Fruit fly (Drosophila melanogaster) whole organism, adult: ENCODE measurements around the gene Strump.

Source experiments
- CG11617 ChIP-seq: fragments of 200-800 bp; sonication (Bioruptor generic); optimal IDR thresholded peaks from 2 replicates; lab custom pipeline; 2017; ENCODE audit warnings: mild to moderate bottlenecking, missing biosample characterization, missing genetic modification reagents, missing genetic modification characterization
- CG12768 ChIP-seq: fragments of 200-800 bp; sonication (Bioruptor generic); optimal IDR thresholded peaks from 2 replicates; lab custom pipeline; 2017; ENCODE audit warnings: missing biosample characterization, missing genetic modification characterization, mild to moderate bottlenecking, moderate library complexity, missing genetic modification reagents
- CG14711 ChIP-seq: fragments of 200-800 bp; sonication (Bioruptor generic); optimal IDR thresholded peaks from 2 replicates; lab custom pipeline; 2018; ENCODE audit warnings: missing biosample characterization, mild to moderate bottlenecking, missing genetic modification characterization, moderate library complexity
- CG1620 ChIP-seq: fragments of 200-800 bp; sonication (Bioruptor generic); optimal IDR thresholded peaks from 2 replicates; lab custom pipeline; 2016; ENCODE audit warnings: missing biosample characterization, missing genetic modification characterization
- CG33017 ChIP-seq: fragments of 200-800 bp; sonication (Bioruptor generic); optimal IDR thresholded peaks from 2 replicates; lab custom pipeline; 2018; ENCODE audit warnings: missing biosample characterization, mild to moderate bottlenecking, missing genetic modification characterization, moderate library complexity
- CG5204 ChIP-seq: fragments of 200-800 bp; sonication (Bioruptor generic); optimal IDR thresholded peaks from 2 replicates; lab custom pipeline; 2016; ENCODE audit warnings: missing biosample characterization, missing genetic modification characterization
- CG7045 ChIP-seq: fragments of 200-800 bp; sonication (Bioruptor generic); optimal IDR thresholded peaks from 2 replicates; lab custom pipeline; 2017; ENCODE audit warnings: missing biosample characterization, mild to moderate bottlenecking, missing genetic modification characterization
- CG7101 ChIP-seq: fragments of 200-800 bp; sonication (Bioruptor generic); optimal IDR thresholded peaks from 2 replicates; lab custom pipeline; 2018; ENCODE audit warnings: missing biosample characterization, mild to moderate bottlenecking, missing genetic modification characterization, moderate library complexity
- Clk ChIP-seq: fragments of 200-800 bp; sonication (Bioruptor generic); optimal IDR thresholded peaks from 2 replicates; lab custom pipeline; 2017; ENCODE audit warnings: missing biosample characterization, missing genetic modification characterization
- Crg-1 ChIP-seq: fragments of 200-800 bp; sonication (Bioruptor generic); optimal IDR thresholded peaks from 2 replicates; lab custom pipeline; 2016; ENCODE audit warnings: missing biosample characterization, missing genetic modification characterization
- Hr96 ChIP-seq: fragments of 200-800 bp; sonication (Bioruptor generic); optimal IDR thresholded peaks from 2 replicates; lab custom pipeline; 2016; ENCODE audit warnings: missing biosample characterization, missing genetic modification characterization
- Mnt ChIP-seq: fragments of 200-800 bp; sonication (Bioruptor generic); optimal IDR thresholded peaks from 2 replicates; lab custom pipeline; 2016; ENCODE audit warnings: missing biosample characterization, mild to moderate bottlenecking, missing genetic modification characterization
- bab1 ChIP-seq: fragments of 200-800 bp; sonication (Bioruptor generic); optimal IDR thresholded peaks from 3 replicates; lab custom pipeline; 2019; ENCODE audit warnings: missing biosample characterization, mild to moderate bottlenecking, missing genetic modification characterization, moderate library complexity
- cic ChIP-seq: fragments of 200-800 bp; sonication (Bioruptor generic); optimal IDR thresholded peaks from 2 replicates; lab custom pipeline; 2017; ENCODE audit warnings: missing biosample characterization, mild to moderate bottlenecking, missing genetic modification characterization, moderate library complexity
- cnc ChIP-seq, 2 experiments: fragments of >200 bp; optimal IDR thresholded peaks; 2 replicates each; lab custom pipeline; 2017
- kay ChIP-seq: fragments of 200-800 bp; sonication (Bioruptor generic); peaks from one replicate; lab custom pipeline; 2016; ENCODE audit warnings: missing biosample characterization, missing genetic modification characterization, borderline replicate concordance
- ovo ChIP-seq: fragments of 200-800 bp; sonication (Bioruptor generic); optimal IDR thresholded peaks from 2 replicates; lab custom pipeline; 2016; ENCODE audit warnings: missing biosample characterization, missing genetic modification characterization
- pad ChIP-seq: fragments of 200-800 bp; sonication (Bioruptor generic); optimal IDR thresholded peaks from 3 replicates; lab custom pipeline; 2017; ENCODE audit warnings: missing biosample characterization, missing genetic modification characterization, mild to moderate bottlenecking, moderate library complexity, missing genetic modification reagents
- tj ChIP-seq: fragments of 200-800 bp; sonication (Bioruptor generic); optimal IDR thresholded peaks from 3 replicates; lab custom pipeline; 2017; ENCODE audit warnings: missing biosample characterization, mild to moderate bottlenecking, missing genetic modification characterization, moderate library complexity
- toe ChIP-seq: fragments of 200-800 bp; sonication (Bioruptor generic); optimal IDR thresholded peaks from 2 replicates; lab custom pipeline; 2016; ENCODE audit warnings: missing biosample characterization, missing genetic modification characterization

Gene Strump

DNA sequence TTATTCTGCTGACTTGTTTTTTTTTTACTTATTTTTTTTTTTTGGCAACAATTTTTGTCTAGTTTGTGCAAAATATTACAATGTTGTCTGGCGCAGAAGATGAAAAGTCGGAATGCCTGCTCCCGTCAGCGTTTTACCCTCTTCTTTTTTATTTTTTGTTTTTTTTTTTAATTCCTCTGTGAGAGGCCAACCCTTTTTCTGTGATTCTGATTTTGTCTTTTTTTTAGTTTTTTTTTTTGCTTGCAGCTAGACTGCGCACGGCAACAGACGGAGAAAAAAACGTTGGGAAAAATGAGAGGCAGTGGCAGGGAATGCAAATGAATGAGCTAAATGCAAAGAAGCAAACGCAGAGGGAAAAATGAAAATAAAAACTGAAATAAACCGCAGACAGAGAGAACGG is 31.3 kb downstream of the Strump start:
- TF ChIP-seq tj (GFP tag; lab: Kevin White, UChicago) (peak; percentile 68), CG5204 (GFP tag; lab: Kevin White, UChicago) (no peak), Hr96 (peak; percentile 1)

DNA sequence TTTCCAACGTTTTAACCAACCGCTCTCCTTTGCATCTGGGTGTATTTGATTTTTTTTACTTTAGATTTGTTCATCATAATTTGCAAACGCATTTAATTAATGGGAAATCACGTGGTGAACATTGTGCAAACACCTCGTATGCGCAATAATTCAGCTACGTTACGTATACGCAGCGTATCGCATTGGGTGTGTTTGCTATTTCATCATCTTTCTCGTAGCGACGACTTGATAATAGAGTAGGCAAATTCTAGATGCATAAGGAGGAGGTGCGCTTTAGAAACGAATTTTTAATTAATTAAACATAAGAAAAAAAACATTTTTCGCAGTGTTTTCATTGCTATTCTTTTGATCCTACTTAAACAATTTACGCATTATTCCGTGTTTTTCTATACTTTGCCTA is 31.8 kb downstream of the Strump start:
- no peak for TF ChIP-seq kay
- no peak for TF ChIP-seq Mnt (GFP tag; lab: Kevin White, UChicago)
- TF ChIP-seq tj (GFP tag; lab: Kevin White, UChicago) = no peak
- TF ChIP-seq CG5204 (GFP tag; lab: Kevin White, UChicago) = no peak
- no peak for TF ChIP-seq cnc (optimal IDR thresholded peaks at IDR 0.05; lab: Kevin White, UChicago)
- no peak for TF ChIP-seq pad (GFP tag; lab: Kevin White, UChicago)

DNA sequence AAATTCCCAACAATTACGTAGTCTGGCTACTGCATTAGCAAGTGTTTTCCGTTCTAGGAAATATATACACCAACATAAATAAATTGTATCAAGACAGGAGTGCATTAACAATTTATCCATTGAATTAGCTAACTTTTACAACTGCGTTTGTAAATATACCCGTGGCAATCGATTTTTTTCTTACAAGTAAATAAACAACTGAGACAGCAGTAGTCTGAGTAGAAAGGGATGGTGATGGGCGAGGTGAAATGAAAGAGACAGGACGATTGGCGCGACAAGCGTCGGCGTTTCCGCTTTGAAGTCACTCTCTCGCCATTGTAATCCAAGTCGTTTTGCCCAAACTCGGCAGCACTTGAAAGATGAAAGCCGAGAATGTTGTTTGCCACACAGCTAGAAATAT is 33.7 kb downstream of the Strump start:
- TF ChIP-seq bab1 (GFP tag; lab: Kevin White, UChicago) = no peak
- no peak for TF ChIP-seq CG11617 (GFP tag; lab: Kevin White, UChicago)
- no peak for TF ChIP-seq CG1620 (GFP tag; lab: Kevin White, UChicago)
- no peak for TF ChIP-seq Crg-1 (GFP tag; lab: Kevin White, UChicago)
- TF ChIP-seq Mnt (GFP tag; lab: Kevin White, UChicago) = no peak
- TF ChIP-seq CG12768 = no peak
- no peak for TF ChIP-seq cic
- no peak for TF ChIP-seq kay
- no peak for TF ChIP-seq Hr96
- no peak for TF ChIP-seq CG14711 (tag; lab: Kevin White, UChicago)
- no peak for TF ChIP-seq cnc (optimal IDR thresholded peaks at IDR 0.05; lab: Kevin White, UChicago)
- TF ChIP-seq toe (GFP tag; lab: Kevin White, UChicago) = no peak
- no peak for TF ChIP-seq CG5204 (GFP tag; lab: Kevin White, UChicago)
- no peak for TF ChIP-seq Clk (GFP tag; lab: Kevin White, UChicago)

DNA sequence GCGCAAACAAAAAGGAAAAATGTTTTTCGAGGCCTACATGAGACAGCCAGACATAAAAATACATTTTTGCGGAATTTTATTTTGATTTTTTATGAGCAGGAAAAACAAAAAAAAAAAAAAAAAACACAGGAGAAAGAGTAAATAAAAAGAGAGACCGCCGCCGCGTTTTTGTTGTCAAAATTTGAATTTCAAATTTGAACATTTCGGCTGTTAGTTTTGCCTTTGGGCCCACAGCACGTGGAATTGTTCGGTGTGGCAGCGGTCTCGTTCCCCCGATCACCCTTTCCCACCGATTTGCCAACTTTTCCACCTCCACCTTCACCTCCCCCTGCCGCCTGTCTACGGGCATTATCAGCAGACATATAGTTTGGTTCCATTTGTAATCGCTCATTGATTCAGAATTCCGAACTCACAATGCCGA is 35.0 kb downstream of the Strump start:
- TF ChIP-seq CG12768 (peak; percentile 12), Mnt (GFP tag; lab: Kevin White, UChicago) (peak; percentile 86), CG7045 (GFP tag; lab: Kevin White, UChicago) (no peak), Crg-1 (GFP tag; lab: Kevin White, UChicago) (no peak), CG14711 (tag; lab: Kevin White, UChicago) (no peak), toe (GFP tag; lab: Kevin White, UChicago) (no peak), tj (GFP tag; lab: Kevin White, UChicago) (no peak), CG1620 (GFP tag; lab: Kevin White, UChicago) (no peak), cnc (optimal IDR thresholded peaks at IDR 0.05; lab: Kevin White, UChicago) (no peak), CG11617 (GFP tag; lab: Kevin White, UChicago) (no peak), pad (GFP tag; lab: Kevin White, UChicago) (no peak), CG33017 (tag; lab: Kevin White, UChicago) (no peak), CG7101 (tag; lab: Kevin White, UChicago) (no peak), ovo (GFP tag; lab: Kevin White, UChicago) (no peak), cic (peak; percentile 66)

DNA sequence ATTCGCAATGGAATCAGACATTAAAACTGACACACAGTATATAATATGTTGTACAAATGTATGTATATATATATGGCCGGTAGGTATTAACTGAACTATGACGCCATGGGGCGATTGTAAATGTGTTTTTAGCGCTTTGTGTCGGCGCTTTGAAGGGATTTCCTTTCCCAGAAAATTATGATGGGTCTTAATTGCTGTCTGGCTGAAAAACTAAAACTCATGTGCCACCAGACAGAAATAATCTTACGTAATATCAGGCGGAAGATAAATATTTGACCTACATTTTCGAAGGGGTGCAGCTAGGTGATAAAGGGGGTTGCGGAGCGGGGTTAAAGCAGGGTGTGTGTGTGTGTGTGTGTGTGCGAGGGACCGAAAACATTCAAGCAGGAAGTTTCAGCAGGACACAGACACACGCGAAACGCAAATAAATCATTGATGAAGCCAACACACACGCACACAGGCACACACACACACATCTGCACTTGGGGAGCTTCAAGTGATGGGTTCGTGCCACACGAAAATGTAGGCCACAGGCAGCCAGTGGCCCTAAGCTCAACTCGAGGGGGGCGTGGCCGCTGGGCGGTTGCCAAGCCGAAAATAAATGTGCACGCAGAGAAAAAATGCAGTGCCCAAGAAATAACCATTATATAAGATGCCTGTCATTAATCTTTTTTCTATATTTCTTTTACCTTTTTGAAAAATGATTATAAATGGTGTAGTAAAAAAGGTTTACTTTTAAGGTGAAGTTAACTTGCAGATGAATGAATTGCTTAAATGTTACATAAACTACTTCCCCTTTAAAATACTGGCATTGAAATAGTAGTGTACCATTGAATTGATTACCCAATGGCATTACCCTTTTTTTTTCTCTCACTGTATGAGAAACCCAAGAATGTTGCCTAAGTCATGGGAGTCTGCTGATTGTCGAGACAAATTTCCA is 35.7 kb downstream of the Strump start:
- TF ChIP-seq kay = no peak

DNA sequence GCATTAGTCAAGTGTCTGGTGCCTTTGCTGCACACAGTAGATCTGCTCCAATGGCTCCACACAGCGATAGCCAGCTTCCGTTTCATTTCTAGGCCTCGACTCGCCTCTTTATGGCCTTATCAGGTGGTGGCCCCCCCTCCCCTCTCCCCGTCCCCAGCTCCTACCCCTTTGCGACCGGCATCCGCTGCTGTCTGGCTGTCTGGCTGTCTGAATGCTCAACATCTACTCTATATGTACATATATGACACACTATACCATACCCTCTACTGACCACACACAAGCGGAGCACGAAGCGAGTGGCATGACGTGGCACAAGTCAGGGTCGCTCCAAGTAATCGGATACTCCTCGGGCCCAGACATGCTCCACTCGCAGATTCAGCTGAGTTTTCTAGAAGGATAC is 36.5 kb downstream of the Strump start:
- TF ChIP-seq tj (GFP tag; lab: Kevin White, UChicago) = no peak
- no peak for TF ChIP-seq CG33017 (tag; lab: Kevin White, UChicago)
- TF ChIP-seq cic = peak; percentile 50
- no peak for TF ChIP-seq CG7101 (tag; lab: Kevin White, UChicago)
- no peak for TF ChIP-seq CG14711 (tag; lab: Kevin White, UChicago)
- no peak for TF ChIP-seq CG12768
- TF ChIP-seq kay = no peak
- no peak for TF ChIP-seq CG11617 (GFP tag; lab: Kevin White, UChicago)
- TF ChIP-seq ovo (GFP tag; lab: Kevin White, UChicago) = no peak
- peak; percentile 0 to 62 for TF ChIP-seq cnc (optimal IDR thresholded peaks at IDR 0.05; lab: Kevin White, UChicago)
- no peak for TF ChIP-seq Crg-1 (GFP tag; lab: Kevin White, UChicago)
- TF ChIP-seq Clk (GFP tag; lab: Kevin White, UChicago) = no peak
- no peak for TF ChIP-seq Mnt (GFP tag; lab: Kevin White, UChicago)
- no peak for TF ChIP-seq CG1620 (GFP tag; lab: Kevin White, UChicago)
- no peak for TF ChIP-seq CG7045 (GFP tag; lab: Kevin White, UChicago)
- no peak for TF ChIP-seq toe (GFP tag; lab: Kevin White, UChicago)
- no peak for TF ChIP-seq CG5204 (GFP tag; lab: Kevin White, UChicago)
